Fruit fly (Drosophila melanogaster) whole organism, embryonic: ENCODE results near the gene CG31157.
A peak's percentile ranks its signal among the peaks of the same experiment; 100 is the strongest.

Source experiments
- Atf-2 ChIP-seq: fragments of 200-800 bp; sonication (Bioruptor generic); optimal IDR thresholded peaks from 2 replicates; lab custom pipeline; 2016; ENCODE audit warnings: missing biosample characterization, missing genetic modification characterization
- CG10147 ChIP-seq: fragments of 200-800 bp; sonication (Bioruptor generic); optimal IDR thresholded peaks from 2 replicates; lab custom pipeline; 2019; ENCODE audit warnings: missing biosample characterization, mild to moderate bottlenecking, missing genetic modification characterization, moderate library complexity
- CG11085 ChIP-seq: fragments of 200-800 bp; sonication (Bioruptor generic); IDR thresholded peaks from 2 replicates; pipeline ENCODE4 v1.3.6; 2022; ENCODE audit warnings: missing biosample characterization, missing genetic modification characterization
- CG11504 ChIP-seq: fragments of 200-800 bp; sonication (Bioruptor generic); optimal IDR thresholded peaks from 3 replicates; lab custom pipeline; 2019; ENCODE audit warnings: missing biosample characterization, mild to moderate bottlenecking, missing genetic modification characterization, moderate library complexity
- CG12071 ChIP-seq: fragments of 200-800 bp; sonication (Bioruptor generic); optimal IDR thresholded peaks from 3 replicates; lab custom pipeline; 2018; ENCODE audit warnings: missing biosample characterization, mild to moderate bottlenecking, missing genetic modification characterization
- CG12104 ChIP-seq: fragments of 200-800 bp; sonication (Bioruptor generic); optimal IDR thresholded peaks from 3 replicates; lab custom pipeline; 2016; ENCODE audit warnings: missing biosample characterization, missing genetic modification characterization
- CG12236 ChIP-seq: fragments of 200-800 bp; sonication (Bioruptor generic); optimal IDR thresholded peaks from 2 replicates; lab custom pipeline; 2016; ENCODE audit warnings: missing biosample characterization, missing genetic modification characterization
- CG12299 ChIP-seq: fragments of 200-800 bp; sonication (Bioruptor generic); optimal IDR thresholded peaks from 2 replicates; lab custom pipeline; 2018; ENCODE audit warnings: missing biosample characterization, mild to moderate bottlenecking, missing genetic modification characterization
- CG1233 ChIP-seq: fragments of 200-800 bp; sonication (Bioruptor generic); optimal IDR thresholded peaks from 4 replicates; lab custom pipeline; 2018; ENCODE audit warnings: missing biosample characterization, mild to moderate bottlenecking, missing genetic modification characterization
- CG14014 ChIP-seq: fragments of 200-800 bp; sonication (Bioruptor generic); IDR thresholded peaks from 2 replicates; pipeline ENCODE4 v1.3.6; 2022; ENCODE audit warnings: missing biosample characterization, missing genetic modification characterization
- CG14860 ChIP-seq: fragments of 200-800 bp; sonication (Bioruptor generic); IDR thresholded peaks from 3 replicates; pipeline ENCODE4 v1.3.6; 2022; ENCODE audit warnings: missing biosample characterization, missing genetic modification characterization; ENCODE audit not compliant: partially characterized antibody
- CG1529 ChIP-seq: fragments of 200-800 bp; sonication (Bioruptor generic); optimal IDR thresholded peaks from 3 replicates; lab custom pipeline; 2018; ENCODE audit warnings: missing biosample characterization, missing genetic modification characterization
- CG1832 ChIP-seq: fragments of 200-800 bp; sonication (Bioruptor generic); optimal IDR thresholded peaks from 2 replicates; lab custom pipeline; 2017; ENCODE audit warnings: missing biosample characterization, mild to moderate bottlenecking, missing genetic modification characterization, inconsistent platforms
- CG18599 ChIP-seq: fragments of 200-800 bp; sonication (Bioruptor generic); optimal IDR thresholded peaks from 3 replicates; lab custom pipeline; 2017; ENCODE audit warnings: missing biosample characterization, missing genetic modification characterization, mild to moderate bottlenecking, moderate library complexity, missing genetic modification reagents
- CG31365 ChIP-seq: fragments of 200-800 bp; sonication (Bioruptor generic); optimal IDR thresholded peaks from 2 replicates; lab custom pipeline; 2018; ENCODE audit warnings: missing biosample characterization, mild to moderate bottlenecking, missing genetic modification characterization
- CG33557 ChIP-seq: fragments of 200-800 bp; sonication (Bioruptor generic); optimal IDR thresholded peaks from 2 replicates; lab custom pipeline; 2019; ENCODE audit warnings: missing biosample characterization, mild to moderate bottlenecking, missing genetic modification characterization, moderate library complexity
- CG3847 ChIP-seq: fragments of 200-800 bp; sonication (Bioruptor generic); IDR thresholded peaks from 2 replicates; pipeline ENCODE4 v1.3.6; 2022; ENCODE audit warnings: missing biosample characterization, missing genetic modification characterization
- CG4617 ChIP-seq: fragments of 200-800 bp; sonication (Bioruptor generic); optimal IDR thresholded peaks from 3 replicates; lab custom pipeline; 2016; ENCODE audit warnings: missing biosample characterization, missing genetic modification characterization, borderline replicate concordance
- CG4707 ChIP-seq: fragments of 200-800 bp; sonication (Bioruptor generic); optimal IDR thresholded peaks from 2 replicates; lab custom pipeline; 2018; ENCODE audit warnings: missing biosample characterization, mild to moderate bottlenecking, missing genetic modification characterization, moderate library complexity
- CG4854 ChIP-seq: fragments of 200-800 bp; sonication (Bioruptor generic); optimal IDR thresholded peaks from 2 replicates; lab custom pipeline; 2016; ENCODE audit warnings: missing biosample characterization, missing genetic modification characterization, inconsistent platforms
- CG9876 ChIP-seq: fragments of 200-800 bp; sonication (Bioruptor generic); optimal IDR thresholded peaks from 2 replicates; lab custom pipeline; 2016; ENCODE audit warnings: missing biosample characterization, missing genetic modification characterization
- Eip74EF ChIP-seq, 2 experiments: fragments of 200-800 bp in 1 of 2; fragments of >200 bp in 1 of 2; sonication (Bioruptor generic) in 1 of 2; optimal IDR thresholded peaks; 2 replicates each; lab custom pipeline; 2017 to 2019; ENCODE audit warnings: missing biosample characterization in 2 of 2, missing genetic modification characterization in 2 of 2, mild to moderate bottlenecking in 1 of 2, moderate library complexity in 1 of 2
- GATAe ChIP-seq: fragments of 200-800 bp; sonication (Bioruptor generic); conservative IDR thresholded peaks from 2 replicates; pipeline ENCODE4 v1.3.6; 2022; ENCODE audit warnings: missing biosample characterization, missing genetic modification characterization
- H2.0 ChIP-seq: fragments of 200-800 bp; sonication (Bioruptor generic); IDR thresholded peaks from 2 replicates; pipeline ENCODE4 v1.3.6; 2022; ENCODE audit warnings: missing biosample characterization, missing genetic modification characterization
- Mrtf ChIP-seq: fragments of 200-800 bp; sonication (Bioruptor generic); IDR thresholded peaks from 3 replicates; pipeline ENCODE4 v1.3.6; 2022; ENCODE audit warnings: missing biosample characterization, missing genetic modification characterization
- Sox100B ChIP-seq: fragments of 200-800 bp; sonication (Bioruptor generic); optimal IDR thresholded peaks from 3 replicates; lab custom pipeline; 2018; ENCODE audit warnings: missing biosample characterization, mild to moderate bottlenecking, missing genetic modification characterization
- Ssrp ChIP-seq: fragments of 200-800 bp; sonication (Bioruptor generic); optimal IDR thresholded peaks from 2 replicates; lab custom pipeline; 2018; ENCODE audit warnings: missing biosample characterization, mild to moderate bottlenecking, missing genetic modification characterization, moderate library complexity
- YL-1 ChIP-seq: fragments of 200-800 bp; sonication (Bioruptor generic); optimal IDR thresholded peaks from 3 replicates; lab custom pipeline; 2017; ENCODE audit warnings: missing biosample characterization, mild to moderate bottlenecking, missing genetic modification characterization
- croc ChIP-seq: fragments of 200-800 bp; sonication (Bioruptor generic); conservative IDR thresholded peaks from 3 replicates; pipeline ENCODE4 v1.3.6; 2022; ENCODE audit warnings: missing biosample characterization, missing genetic modification characterization
- dimm ChIP-seq: fragments of 200-800 bp; sonication (Bioruptor generic); IDR thresholded peaks from 2 replicates; pipeline ENCODE4 v1.3.6; 2022; ENCODE audit warnings: missing biosample characterization, missing genetic modification characterization
- eve ChIP-seq, 2 experiments: fragments of >200 bp; optimal IDR thresholded peaks; 2 replicates each; lab custom pipeline; 2017; ENCODE audit warnings: missing biosample characterization in 2 of 2, missing genetic modification characterization in 2 of 2
- gem ChIP-seq: fragments of 200-800 bp; sonication (Bioruptor generic); optimal IDR thresholded peaks from 2 replicates; lab custom pipeline; 2019; ENCODE audit warnings: missing biosample characterization, mild to moderate bottlenecking, missing genetic modification characterization, moderate library complexity
- ham ChIP-seq: fragments of 200-800 bp; sonication (Bioruptor generic); IDR thresholded peaks from 2 replicates; pipeline ENCODE4 v1.3.6; 2022; ENCODE audit warnings: missing biosample characterization, missing genetic modification characterization
- ind ChIP-seq: fragments of 200-800 bp; sonication (Bioruptor generic); optimal IDR thresholded peaks from 3 replicates; lab custom pipeline; 2016; ENCODE audit warnings: missing biosample characterization, missing genetic modification characterization
- nau ChIP-seq: fragments of 200-800 bp; sonication (Bioruptor generic); optimal IDR thresholded peaks from 3 replicates; lab custom pipeline; 2017; ENCODE audit warnings: missing biosample characterization, mild to moderate bottlenecking, missing genetic modification characterization, missing genetic modification reagents
- nom ChIP-seq: fragments of 200-800 bp; sonication (Bioruptor generic); optimal IDR thresholded peaks from 2 replicates; lab custom pipeline; 2017; ENCODE audit warnings: missing biosample characterization, missing genetic modification characterization, mild to moderate bottlenecking, moderate library complexity, missing genetic modification reagents
- p53 ChIP-seq: fragments of 200-800 bp; sonication (Bioruptor generic); optimal IDR thresholded peaks from 2 replicates; lab custom pipeline; 2016; ENCODE audit warnings: missing biosample characterization, missing genetic modification characterization
- pfk ChIP-seq: fragments of 200-800 bp; sonication (Bioruptor generic); optimal IDR thresholded peaks from 2 replicates; lab custom pipeline; 2018; ENCODE audit warnings: missing biosample characterization, mild to moderate bottlenecking, missing genetic modification characterization, moderate library complexity
- rib ChIP-seq: fragments of 200-800 bp; sonication (Bioruptor generic); IDR thresholded peaks from 2 replicates; pipeline ENCODE4 v1.3.6; 2022; ENCODE audit warnings: missing biosample characterization, missing genetic modification characterization
- row ChIP-seq: fragments of 200-800 bp; sonication (Bioruptor generic); IDR thresholded peaks from 3 replicates; pipeline ENCODE4 v1.3.6; 2022; ENCODE audit warnings: missing biosample characterization, missing genetic modification characterization
- so ChIP-seq: fragments of 200-800 bp; sonication (Bioruptor generic); IDR thresholded peaks from 3 replicates; pipeline ENCODE4 v1.3.6; 2022; ENCODE audit warnings: missing biosample characterization, missing genetic modification characterization
- sob ChIP-seq: fragments of 200-800 bp; sonication (Bioruptor generic); IDR thresholded peaks from 2 replicates; pipeline ENCODE4 v1.3.6; 2022; ENCODE audit warnings: missing biosample characterization, missing genetic modification characterization
- sqz ChIP-seq: fragments of 200-800 bp; sonication (Bioruptor generic); optimal IDR thresholded peaks from 3 replicates; lab custom pipeline; 2018; ENCODE audit warnings: missing biosample characterization, mild to moderate bottlenecking, missing genetic modification characterization
- stwl ChIP-seq: fragments of 200-800 bp; sonication (Bioruptor generic); optimal IDR thresholded peaks from 3 replicates; lab custom pipeline; 2018; ENCODE audit warnings: missing biosample characterization, mild to moderate bottlenecking, missing genetic modification characterization, moderate library complexity
- twi ChIP-seq: fragments of 200-800 bp; optimal IDR thresholded peaks from 2 replicates; lab custom pipeline; 2019; ENCODE audit warnings: missing biosample characterization, mild to moderate bottlenecking, missing genetic modification characterization, moderate library complexity
- usp ChIP-seq: fragments of >200 bp; optimal IDR thresholded peaks from 2 replicates; lab custom pipeline; 2017; ENCODE audit warnings: missing biosample characterization, missing genetic modification characterization
- vfl ChIP-seq: fragments of 200-800 bp; sonication (Bioruptor generic); optimal IDR thresholded peaks from 2 replicates; lab custom pipeline; 2016; ENCODE audit warnings: missing biosample characterization, missing genetic modification characterization
- vnd ChIP-seq: fragments of 200-800 bp; sonication (Bioruptor generic); IDR thresholded peaks from 3 replicates; pipeline ENCODE4 v1.3.6; 2022; ENCODE audit warnings: missing biosample characterization, missing genetic modification characterization; ENCODE audit not compliant: partially characterized antibody
- vvl ChIP-seq: fragments of 200-800 bp; sonication (Bioruptor generic); IDR thresholded peaks from 2 replicates; pipeline ENCODE4 v1.3.6; 2022; ENCODE audit warnings: missing biosample characterization, missing genetic modification characterization
- zfh1 ChIP-seq: fragments of 200-800 bp; sonication (Bioruptor generic); IDR thresholded peaks from 3 replicates; pipeline ENCODE4 v1.3.6; 2022; ENCODE audit warnings: missing biosample characterization, missing genetic modification characterization

CG31157 gene

dm6 chr3R:13068022-13068421 is 20.5 kb downstream of the CG31157 start (continued):
- TF ChIP-seq CG3847 (GFP tag; lab: Robert Waterston, UW) (no peak), row (GFP tag; lab: Robert Waterston, UW) (no peak), CG12104 (GFP tag; lab: Kevin White, UChicago) (peak; percentile 97), CG14860 (GFP tag; lab: Robert Waterston, UW) (no peak), Eip74EF (GFP tag; optimal IDR thresholded peaks at IDR 0.05; lab: Kevin White, UChicago) (peak in 1 of 2 experiments; percentile 90), vvl (GFP tag; lab: Robert Waterston, UW) (peak; percentile 86), zfh1 (peak; percentile 80), rib (GFP tag; lab: Robert Waterston, UW) (no peak), CG1832 (no peak), nau (GFP tag; lab: Kevin White, UChicago) (peak; percentile 97), nom (GFP tag; lab: Kevin White, UChicago) (no peak), sqz (GFP tag; lab: Kevin White, UChicago) (peak; percentile 93), sob (GFP tag; lab: Robert Waterston, UW) (peak; percentile 77), gem (tag; lab: Kevin White, UChicago) (peak; percentile 93), CG1233 (peak; percentile 97), CG12071 (GFP tag; lab: Kevin White, UChicago) (peak; percentile 95), YL-1 (GFP tag; lab: Kevin White, UChicago) (peak; percentile 45), dimm (GFP tag; lab: Robert Waterston, UW) (peak; percentile 39; the same call in 1 of the 2 replicates), CG11504 (tag; lab: Kevin White, UChicago) (peak; percentile 95), ind (GFP tag; lab: Kevin White, UChicago) (peak; percentile 52), CG14014 (GFP tag; lab: Robert Waterston, UW) (peak; percentile 6; the same call in 1 of the 2 replicates), Mrtf (GFP tag; lab: Robert Waterston, UW) (peak; percentile 75; the same call in 2 of the 3 replicates), CG33557 (GFP tag; lab: Kevin White, UChicago) (peak; percentile 92), GATAe (GFP tag; lab: Robert Waterston, UW) (no peak), CG12299 (peak; percentile 74), so (0 out of 3 replicates have a peak, but pooled peaks have one; percentile 67), vfl (GFP tag; lab: Kevin White, UChicago) (no peak), CG10147 (GFP tag; lab: Kevin White, UChicago) (peak; percentile 72), CG18599 (GFP tag; lab: Kevin White, UChicago) (peak; percentile 88), eve (GFP tag; optimal IDR thresholded peaks at IDR 0.05; lab: Kevin White, UChicago) (no peak), pfk (peak; percentile 70), CG9876 (peak; percentile 44), CG4617 (GFP tag; lab: Kevin White, UChicago) (peak; percentile 14), H2.0 (GFP tag; lab: Robert Waterston, UW) (peak; percentile 53), CG31365 (peak; percentile 84), ham (GFP tag; lab: Robert Waterston, UW) (no peak), twi (no peak), stwl (no peak), usp (GFP tag; lab: Kevin White, UChicago) (no peak), CG12236 (GFP tag; lab: Kevin White, UChicago) (peak; percentile 87), CG1529 (GFP tag; lab: Kevin White, UChicago) (peak; percentile 90), p53 (peak; percentile 79), Atf-2 (GFP tag; lab: Kevin White, UChicago) (peak; percentile 59), croc (GFP tag; lab: Robert Waterston, UW) (peak; percentile 47; the same call in 2 of the 3 replicates), vnd (GFP tag; lab: Robert Waterston, UW) (no peak), CG4854 (GFP tag; lab: Kevin White, UChicago) (peak; percentile 80), CG4707 (GFP tag; lab: Kevin White, UChicago) (peak; percentile 90), CG11085 (GFP tag; lab: Robert Waterston, UW) (no peak; the same call in 1 of the 2 replicates), Sox100B (GFP tag; lab: Kevin White, UChicago) (peak; percentile 95), Ssrp (no peak)
